Worm (Caenorhabditis elegans) whole organism, mixed stage, embryonic: ENCODE results near the gene cubn-1.

Experiments used
- blmp-1 ChIP-seq: fragments of 150-350 bp; optimal IDR thresholded peaks from 2 replicates; lab custom pipeline; 2014; ENCODE audit warnings: missing biosample characterization, missing genetic modification characterization
- elt-3 ChIP-seq: fragments of 150-350 bp; optimal IDR thresholded peaks from 2 replicates; lab custom pipeline; 2014; ENCODE audit warnings: missing biosample characterization, missing genetic modification characterization
- lin-13 ChIP-seq: fragments of 150-350 bp; optimal IDR thresholded peaks from 2 replicates; lab custom pipeline; 2014; ENCODE audit warnings: missing biosample characterization, missing genetic modification characterization
- mab-5 ChIP-seq: fragments of 150-350 bp; optimal IDR thresholded peaks from 2 replicates; lab custom pipeline; 2014; ENCODE audit warnings: missing biosample characterization, missing genetic modification characterization
- mep-1 ChIP-seq: fragments of 150-350 bp; optimal IDR thresholded peaks from 2 replicates; lab custom pipeline; 2017; ENCODE audit warnings: missing biosample characterization, missing genetic modification reagents, missing genetic modification characterization, inconsistent platforms
- nhr-12 ChIP-seq: fragments of 150-350 bp; optimal IDR thresholded peaks from 2 replicates; lab custom pipeline; 2014; ENCODE audit warnings: missing biosample characterization, missing genetic modification characterization
- nhr-76 ChIP-seq: sonication (generic microtip); optimal IDR thresholded peaks from 2 replicates; lab custom pipeline; 2017; ENCODE audit warnings: missing biosample characterization, missing genetic modification characterization
- pha-4 ChIP-seq: fragments of 150-350 bp; optimal IDR thresholded peaks from 2 replicates; lab custom pipeline; 2018; ENCODE audit warnings: missing biosample characterization, missing genetic modification reagents, missing genetic modification characterization
- snpc-4 ChIP-seq: fragments of 150-350 bp; optimal IDR thresholded peaks from 2 replicates; lab custom pipeline; 2014; ENCODE audit warnings: missing biosample characterization, missing genetic modification characterization
- unc-39 ChIP-seq: fragments of 150-350 bp; optimal IDR thresholded peaks from 2 replicates; lab custom pipeline; 2014; ENCODE audit warnings: missing biosample characterization, missing genetic modification characterization
- unc-62 ChIP-seq: fragments of 150-350 bp; optimal IDR thresholded peaks from 2 replicates; lab custom pipeline; 2014; ENCODE audit warnings: missing biosample characterization, missing genetic modification reagents, missing genetic modification characterization
- zip-8 ChIP-seq: fragments of 150-350 bp; optimal IDR thresholded peaks from 2 replicates; lab custom pipeline; 2014; ENCODE audit warnings: missing biosample characterization, missing genetic modification characterization

DNA sequence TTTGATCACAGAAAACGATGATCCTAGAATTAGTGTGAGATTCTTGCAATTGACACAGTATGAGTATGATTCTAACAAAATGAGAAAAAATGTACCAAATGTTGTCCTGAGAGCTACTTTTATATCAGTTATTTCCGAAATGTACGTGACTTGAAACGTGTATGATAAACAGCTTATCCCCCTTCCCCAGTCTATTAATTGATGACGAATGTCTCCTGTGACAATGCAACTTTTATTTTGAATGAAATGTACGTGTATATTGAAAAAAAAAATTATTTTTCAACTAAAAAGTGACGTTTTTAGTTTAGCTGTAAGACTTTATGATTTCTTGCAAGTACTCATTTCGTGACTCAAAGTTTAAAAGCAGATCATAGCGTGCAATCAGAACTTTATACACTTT, 40.9 kb upstream of the cubn-1 start:
- TF ChIP-seq unc-62 (GFP tag; lab: Kevin White, UChicago): no peak
- TF ChIP-seq pha-4: no peak
- no peak for TF ChIP-seq mep-1
- no peak for TF ChIP-seq zip-8 (tag; lab: Kevin White, UChicago)
- no peak for TF ChIP-seq lin-13
- no peak for TF ChIP-seq nhr-12 (tag; lab: Kevin White, UChicago)
- no peak for TF ChIP-seq unc-39 (tag; lab: Kevin White, UChicago)
- TF ChIP-seq nhr-76 (tag; lab: Kevin White, UChicago): no peak
- TF ChIP-seq mab-5 (tag; lab: Kevin White, UChicago): no peak
- TF ChIP-seq blmp-1 (tag; lab: Kevin White, UChicago): no peak
- TF ChIP-seq snpc-4 (tag; lab: Kevin White, UChicago): no peak
- TF ChIP-seq elt-3 (tag; lab: Kevin White, UChicago): no peak
